Worm (Caenorhabditis elegans): ENCODE results near the gene Y27F2A.6.

- no peak for TF ChIP-seq tab-1 (GFP tag; IDR thresholded peaks at IDR 0.05)
- TF ChIP-seq flt-1 (GFP tag; IDR thresholded peaks at IDR 0.05): no peak
- TF ChIP-seq ztf-29 (GFP tag; IDR thresholded peaks at IDR 0.05): no peak
- no peak for TF ChIP-seq klf-2 (GFP tag; conservative IDR thresholded peaks at IDR 0.05)
- TF ChIP-seq med-1 (GFP tag; optimal IDR thresholded peaks at IDR 0.05; ENCODE audit: insufficient read depth): no peak
- no peak for TF ChIP-seq T22C8.4 (GFP tag; IDR thresholded peaks at IDR 0.05)
These were observed 39.5 kb upstream of the Y27F2A.6 start, which contains the start of gene ZC239.13 for ce11 chrII:3222686-3223085.

Measured in whole organism, midembryonic.